Fruit fly (Drosophila melanogaster) whole organism, wandering third instar larva: ENCODE data around the gene Not10.
A peak's percentile ranks its signal among the peaks of the same experiment; 100 is the strongest.

ENCODE experiments used
- Abd-B ChIP-seq: fragments of >200 bp; optimal IDR thresholded peaks from 2 replicates; lab custom pipeline; 2017; ENCODE audit warnings: missing biosample characterization, missing genetic modification characterization
- CG9705 ChIP-seq: fragments of 200-800 bp; sonication (Bioruptor generic); optimal IDR thresholded peaks from 2 replicates; lab custom pipeline; 2018; ENCODE audit warnings: missing biosample characterization, mild to moderate bottlenecking, missing genetic modification characterization
- CrebA ChIP-seq: fragments of 200-800 bp; sonication (Bioruptor generic); optimal IDR thresholded peaks from 2 replicates; lab custom pipeline; 2016; ENCODE audit warnings: missing biosample characterization, mild to moderate bottlenecking, missing genetic modification characterization, borderline replicate concordance
- Dfd ChIP-seq: fragments of >200 bp; optimal IDR thresholded peaks from 2 replicates; lab custom pipeline; 2017; ENCODE audit warnings: missing biosample characterization, missing genetic modification characterization
- Dif ChIP-seq: fragments of 200-275, 200-300 bp; sonication (Bioruptor generic); optimal IDR thresholded peaks from 2 replicates; lab custom pipeline; 2018; ENCODE audit warnings: missing biosample characterization, missing genetic modification characterization; ENCODE audit not compliant: partially characterized antibody
- GATAd ChIP-seq: sonication (Bioruptor generic); optimal IDR thresholded peaks from 2 replicates; lab custom pipeline; 2016; ENCODE audit warnings: missing biosample characterization, missing genetic modification characterization
- HLH106 ChIP-seq: fragments of 200-800 bp; optimal IDR thresholded peaks from 3 replicates; lab custom pipeline; 2019; ENCODE audit warnings: missing biosample characterization, mild to moderate bottlenecking, missing genetic modification characterization, moderate library complexity
- Hnf4 ChIP-seq: fragments of 200-800 bp; sonication (Bioruptor generic); optimal IDR thresholded peaks from 2 replicates; lab custom pipeline; 2016; ENCODE audit warnings: missing biosample characterization, mild to moderate bottlenecking, missing genetic modification characterization
- Hr83 ChIP-seq: fragments of 200-300 bp; sonication (Bioruptor generic); optimal IDR thresholded peaks from 2 replicates; lab custom pipeline; 2016; ENCODE audit warnings: missing biosample characterization, mild to moderate bottlenecking, missing genetic modification characterization, moderate library complexity; ENCODE audit not compliant: poor library complexity, severe bottlenecking
- Jra ChIP-seq: sonication (Bioruptor generic); optimal IDR thresholded peaks from 2 replicates; lab custom pipeline; 2016; ENCODE audit warnings: missing biosample characterization, missing genetic modification characterization
- Mio ChIP-seq: sonication (Bioruptor generic); optimal IDR thresholded peaks from 2 replicates; lab custom pipeline; 2016; ENCODE audit warnings: missing biosample characterization, missing genetic modification characterization
- Myc ChIP-seq: fragments of >200 bp; optimal IDR thresholded peaks from 2 replicates; lab custom pipeline; 2017
- OdsH ChIP-seq: fragments of 200-800 bp; sonication (Bioruptor generic); optimal IDR thresholded peaks from 2 replicates; lab custom pipeline; 2016; ENCODE audit warnings: missing biosample characterization, mild to moderate bottlenecking, missing genetic modification characterization
- Rel ChIP-seq, 2 experiments: fragments of 200-800 bp; sonication (Bioruptor generic) in 1 of 2; optimal IDR thresholded peaks; 2 replicates in 1 of 2; 3 replicates in 1 of 2; lab custom pipeline; 2016 to 2019; ENCODE audit warnings: mild to moderate bottlenecking in 2 of 2, missing biosample characterization in 2 of 2, missing genetic modification characterization in 2 of 2, moderate library complexity in 1 of 2
- Sp1 ChIP-seq: fragments of 200-800 bp; sonication (Bioruptor generic); optimal IDR thresholded peaks from 3 replicates; lab custom pipeline; 2019; ENCODE audit warnings: missing biosample characterization, mild to moderate bottlenecking, missing genetic modification characterization, moderate library complexity
- Vsx2 ChIP-seq: fragments of 200-300, 225-300 bp; sonication (Bioruptor generic); optimal IDR thresholded peaks from 2 replicates; lab custom pipeline; 2018; ENCODE audit warnings: missing biosample characterization, missing genetic modification characterization; ENCODE audit not compliant: partially characterized antibody
- br ChIP-seq: fragments of 200-800 bp; sonication (Bioruptor generic); optimal IDR thresholded peaks from 2 replicates; lab custom pipeline; 2016; ENCODE audit warnings: missing biosample characterization, missing genetic modification characterization
- brk ChIP-seq: fragments of 200-800 bp; sonication (Bioruptor generic); optimal IDR thresholded peaks from 2 replicates; lab custom pipeline; 2016; ENCODE audit warnings: missing biosample characterization, mild to moderate bottlenecking, missing genetic modification characterization
- dl ChIP-seq, 2 experiments: fragments of 175-275, 200-275 bp in 1 of 2; fragments of 200-275 bp in 1 of 2; sonication (Bioruptor generic); optimal IDR thresholded peaks; lab custom pipeline; 2018; ENCODE audit warnings: mild to moderate bottlenecking in 2 of 2, missing biosample characterization in 2 of 2, missing genetic modification characterization in 2 of 2, moderate library complexity in 2 of 2; ENCODE audit not compliant: partially characterized antibody in 2 of 2, insufficient read depth in 1 of 2
- dmrt93B ChIP-seq: fragments of 200-800 bp; sonication (Bioruptor generic); optimal IDR thresholded peaks from 2 replicates; lab custom pipeline; 2018; ENCODE audit warnings: missing biosample characterization, mild to moderate bottlenecking, missing genetic modification characterization
- ey ChIP-seq: fragments of 200-800 bp; sonication (Bioruptor generic); optimal IDR thresholded peaks from 2 replicates; lab custom pipeline; 2016; ENCODE audit warnings: missing biosample characterization, missing genetic modification characterization
- foxo ChIP-seq, 2 experiments: fragments of 200-800 bp; sonication (Bioruptor generic); optimal IDR thresholded peaks; 2 replicates in 1 of 2; 3 replicates in 1 of 2; lab custom pipeline; 2016 to 2017; ENCODE audit warnings: missing biosample characterization in 2 of 2, missing genetic modification characterization in 2 of 2
- fru ChIP-seq: fragments of 200-800 bp; sonication (Bioruptor generic); optimal IDR thresholded peaks from 3 replicates; lab custom pipeline; 2016; ENCODE audit warnings: missing biosample characterization, mild to moderate bottlenecking, missing genetic modification characterization
- h ChIP-seq: fragments of 200-800 bp; sonication (Bioruptor generic); optimal IDR thresholded peaks from 3 replicates; lab custom pipeline; 2016; ENCODE audit warnings: missing biosample characterization, mild to moderate bottlenecking, missing genetic modification characterization
- jim ChIP-seq: fragments of 175-275, 200-325 bp; sonication (Bioruptor generic); optimal IDR thresholded peaks from 2 replicates; lab custom pipeline; 2016; ENCODE audit warnings: missing biosample characterization, mild to moderate bottlenecking, missing genetic modification characterization
- lola ChIP-seq: fragments of >200 bp; optimal IDR thresholded peaks from 2 replicates; lab custom pipeline; 2017; ENCODE audit warnings: missing biosample characterization, missing genetic modification characterization
- pan ChIP-seq: fragments of >200 bp; optimal IDR thresholded peaks from 2 replicates; lab custom pipeline; 2017
- psq ChIP-seq: fragments of 200-800 bp; sonication (Bioruptor generic); optimal IDR thresholded peaks from 3 replicates; lab custom pipeline; 2017; ENCODE audit warnings: missing biosample characterization, mild to moderate bottlenecking, missing genetic modification characterization, moderate library complexity
- rgr ChIP-seq: fragments of 200-800 bp; sonication (Bioruptor generic); optimal IDR thresholded peaks from 3 replicates; lab custom pipeline; 2016; ENCODE audit warnings: missing biosample characterization, mild to moderate bottlenecking, missing genetic modification characterization
- sage ChIP-seq: fragments of 200-800 bp; sonication (Bioruptor generic); optimal IDR thresholded peaks from 2 replicates; lab custom pipeline; 2016; ENCODE audit warnings: missing biosample characterization, mild to moderate bottlenecking, missing genetic modification characterization
- sv ChIP-seq: fragments of 200-800 bp; sonication (Bioruptor generic); optimal IDR thresholded peaks from 3 replicates; lab custom pipeline; 2016; ENCODE audit warnings: missing biosample characterization, missing genetic modification characterization
- tai ChIP-seq: sonication (Bioruptor generic); optimal IDR thresholded peaks from 2 replicates; lab custom pipeline; 2016; ENCODE audit warnings: missing biosample characterization, missing genetic modification characterization
- usp ChIP-seq: fragments of >200 bp; optimal IDR thresholded peaks from 2 replicates; lab custom pipeline; 2017; ENCODE audit warnings: missing biosample characterization, missing genetic modification characterization
- woc ChIP-seq: sonication (Bioruptor generic); optimal IDR thresholded peaks from 2 replicates; lab custom pipeline; 2016; ENCODE audit warnings: missing biosample characterization, mild to moderate bottlenecking, missing genetic modification characterization

Not10 gene

DNA sequence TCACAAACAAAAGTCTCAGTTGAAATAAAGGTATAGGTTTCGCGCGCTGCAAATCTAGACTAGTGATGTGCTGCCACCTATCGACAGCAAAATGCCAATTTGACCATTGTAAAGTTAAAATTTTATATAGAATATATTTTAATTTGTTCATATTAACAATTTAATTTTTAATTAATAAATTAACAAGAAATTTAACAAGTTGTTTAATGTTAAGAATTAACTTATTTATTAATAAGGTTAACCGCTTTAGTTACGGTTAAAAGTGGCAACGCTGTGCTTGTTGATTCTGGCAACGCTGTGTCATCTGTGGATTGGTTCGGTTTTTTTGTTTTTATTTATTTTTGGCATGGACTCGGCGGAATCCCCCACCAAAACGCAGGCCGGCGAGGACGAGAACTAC is at the start of gene Not10:
Not10 (plus strand) TSS at position 279 of the 400 bp plus-strand sequence.
- TF ChIP-seq GATAd (GFP tag; lab: Kevin White, UChicago) (no peak), sage (GFP tag; lab: Kevin White, UChicago) (peak; percentile 31), Rel (GFP tag; optimal IDR thresholded peaks at IDR 0.05; lab: Kevin White, UChicago) (no peak), Rel (tag; optimal IDR thresholded peaks at IDR 0.05; lab: Kevin White, UChicago) (peak; percentile 67), HLH106 (tag; lab: Kevin White, UChicago) (peak; percentile 60), foxo (GFP tag; optimal IDR thresholded peaks at IDR 0.05; lab: Kevin White, UChicago) (peak in 1 of 2 experiments; percentile 64), woc (GFP tag; lab: Kevin White, UChicago) (peak; percentile 13), sv (GFP tag; lab: Kevin White, UChicago) (peak; percentile 35), psq (GFP tag; lab: Kevin White, UChicago) (peak; percentile 28), fru (GFP tag; lab: Kevin White, UChicago) (no peak), Myc (lab: Kevin White, UChicago) (peak; percentile 3), lola (GFP tag; lab: Kevin White, UChicago) (no peak), Hnf4 (GFP tag; lab: Kevin White, UChicago) (no peak), Vsx2 (GFP tag; lab: Kevin White, UChicago) (no peak), CG9705 (GFP tag; lab: Kevin White, UChicago) (peak; percentile 30), usp (GFP tag; lab: Kevin White, UChicago) (no peak), CrebA (GFP tag; lab: Kevin White, UChicago) (no peak)

DNA sequence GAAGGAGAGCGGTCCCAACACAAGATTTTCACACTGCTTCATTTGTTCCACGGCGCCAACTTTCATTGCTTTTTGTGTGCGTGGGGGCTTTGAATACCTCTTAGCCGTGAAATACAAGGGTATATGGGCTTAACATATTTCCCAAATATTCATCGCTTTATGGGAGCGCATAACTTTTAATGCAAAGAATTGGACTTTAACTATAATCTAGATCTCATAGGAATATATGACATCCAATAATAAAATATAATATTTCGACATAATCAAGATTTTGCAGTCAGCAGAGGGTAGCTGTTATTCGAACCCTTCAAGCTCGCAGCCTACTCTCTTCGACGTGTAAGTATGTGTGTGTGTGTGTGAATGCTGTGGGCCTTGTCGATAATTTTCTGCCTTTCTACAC is 38.8 kb upstream of the Not10 start:
- TF ChIP-seq h (no peak), foxo (GFP tag; optimal IDR thresholded peaks at IDR 0.05; lab: Kevin White, UChicago) (no peak), rgr (no peak), CG9705 (GFP tag; lab: Kevin White, UChicago) (no peak), Dif (GFP tag; lab: Kevin White, UChicago) (no peak), pan (lab: Kevin White, UChicago) (no peak), CrebA (GFP tag; lab: Kevin White, UChicago) (no peak), dl (GFP tag; optimal IDR thresholded peaks at IDR 0.05; lab: Kevin White, UChicago; ENCODE audit: insufficient read depth in 1 of 2, partially characterized antibody in 2 of 2) (no peak), GATAd (GFP tag; lab: Kevin White, UChicago) (no peak), usp (GFP tag; lab: Kevin White, UChicago) (no peak)
- TF ChIP-seq, all 38 proteins: peak for 0

DNA sequence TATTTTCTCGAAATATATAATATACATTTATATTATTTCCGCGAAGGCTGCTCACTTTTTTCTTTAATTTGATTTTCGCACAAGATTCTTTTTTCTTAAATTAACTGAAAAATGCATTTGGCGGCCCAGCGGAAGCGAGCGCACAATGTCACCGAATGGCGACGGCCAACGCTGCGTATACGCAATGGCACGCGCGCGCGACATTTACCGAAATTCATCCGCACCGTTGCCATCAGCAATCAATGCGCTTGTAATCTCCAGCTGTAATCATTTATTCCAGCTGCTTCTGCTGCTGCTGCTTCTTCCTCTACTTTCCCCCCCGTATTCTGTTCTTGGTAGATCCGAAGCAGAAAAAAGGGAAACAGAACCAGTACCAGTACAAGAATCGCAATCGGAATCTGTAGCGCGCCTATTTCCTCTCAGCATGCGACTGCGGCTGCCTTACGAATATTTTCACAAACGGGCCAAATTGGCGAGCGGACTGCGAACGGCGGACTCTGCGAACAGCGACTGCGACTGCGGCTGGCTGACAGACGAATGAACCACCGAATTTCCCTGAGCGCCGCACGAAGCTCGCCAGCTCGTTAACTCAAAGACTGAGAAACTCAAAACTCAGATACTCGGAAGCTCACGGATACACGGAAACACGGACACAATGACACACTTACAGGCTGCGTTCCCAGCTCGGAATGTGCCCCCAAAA is 35.1 kb upstream of the Not10 start, which contains the start of gene Octbeta2R:
Octbeta2R (minus strand) TSS at position 539 of the 703 bp plus-strand sequence.
- no peak for TF ChIP-seq Hnf4 (GFP tag; lab: Kevin White, UChicago)
- TF ChIP-seq Myc (lab: Kevin White, UChicago): no peak
- no peak for TF ChIP-seq woc (GFP tag; lab: Kevin White, UChicago)
- TF ChIP-seq fru (GFP tag; lab: Kevin White, UChicago): no peak
- no peak for TF ChIP-seq CG9705 (GFP tag; lab: Kevin White, UChicago)
- TF ChIP-seq lola (GFP tag; lab: Kevin White, UChicago): no peak
- TF ChIP-seq OdsH (GFP tag; lab: Kevin White, UChicago): no peak
- no peak for TF ChIP-seq jim (GFP tag; lab: Kevin White, UChicago)
- TF ChIP-seq Sp1: no peak
- TF ChIP-seq Jra (GFP tag; lab: Kevin White, UChicago): no peak
- TF ChIP-seq Rel (GFP tag; optimal IDR thresholded peaks at IDR 0.05; lab: Kevin White, UChicago): no peak
- no peak for TF ChIP-seq Rel (tag; optimal IDR thresholded peaks at IDR 0.05; lab: Kevin White, UChicago)
- no peak for TF ChIP-seq h
- no peak for TF ChIP-seq Dif (GFP tag; lab: Kevin White, UChicago)
- TF ChIP-seq usp (GFP tag; lab: Kevin White, UChicago): no peak
- no peak for TF ChIP-seq GATAd (GFP tag; lab: Kevin White, UChicago)
- TF ChIP-seq dmrt93B (GFP tag; lab: Kevin White, UChicago): no peak
- TF ChIP-seq Vsx2 (GFP tag; lab: Kevin White, UChicago): no peak
- TF ChIP-seq tai (GFP tag; lab: Kevin White, UChicago): no peak

DNA sequence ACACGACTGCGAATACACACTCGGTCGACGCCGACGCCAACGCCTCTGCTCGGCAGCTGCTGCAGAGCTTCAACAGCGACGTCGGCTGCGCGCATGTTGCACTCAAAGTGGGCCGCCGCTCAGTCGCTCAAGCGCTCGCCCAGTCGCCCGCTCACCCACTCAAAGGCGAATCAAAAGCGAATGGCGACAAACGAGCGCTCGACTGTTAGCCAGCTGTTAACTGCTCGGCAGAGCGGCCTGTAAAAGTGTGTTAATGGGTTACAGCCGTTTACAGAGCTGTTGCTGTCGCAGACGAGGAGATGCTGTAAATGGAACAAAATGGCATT is 34.6 kb upstream of the Not10 start:
- TF ChIP-seq OdsH (GFP tag; lab: Kevin White, UChicago) (no peak), Mio (GFP tag; lab: Kevin White, UChicago) (no peak), Dfd (GFP tag; lab: Kevin White, UChicago) (no peak), foxo (GFP tag; optimal IDR thresholded peaks at IDR 0.05; lab: Kevin White, UChicago) (no peak), pan (lab: Kevin White, UChicago) (no peak), Rel (GFP tag; optimal IDR thresholded peaks at IDR 0.05; lab: Kevin White, UChicago) (no peak), Rel (tag; optimal IDR thresholded peaks at IDR 0.05; lab: Kevin White, UChicago) (no peak), br (GFP tag; lab: Kevin White, UChicago) (no peak), h (no peak), GATAd (GFP tag; lab: Kevin White, UChicago) (no peak), Vsx2 (GFP tag; lab: Kevin White, UChicago) (no peak), jim (GFP tag; lab: Kevin White, UChicago) (no peak), ey (no peak), lola (GFP tag; lab: Kevin White, UChicago) (no peak), Abd-B (GFP tag; lab: Kevin White, UChicago) (no peak), usp (GFP tag; lab: Kevin White, UChicago) (no peak), woc (GFP tag; lab: Kevin White, UChicago) (no peak), dl (GFP tag; optimal IDR thresholded peaks at IDR 0.05; lab: Kevin White, UChicago; ENCODE audit: insufficient read depth in 1 of 2, partially characterized antibody in 2 of 2) (no peak), brk (GFP tag; lab: Kevin White, UChicago) (no peak), Hr83 (GFP tag; lab: Kevin White, UChicago) (no peak)
